Worm (Caenorhabditis elegans) whole organism, midembryonic: ENCODE results near the gene fbxa-127.

ENCODE experiments used
- T22C8.4 ChIP-seq: fragments of 200-800 bp; sonication (Bioruptor generic); IDR thresholded peaks from 2 replicates; pipeline ENCODE4 v1.3.6; 2022; ENCODE audit warnings: missing genetic modification characterization, missing compliant biosample characterization
- cog-1 ChIP-seq: sonication (generic microtip); optimal IDR thresholded peaks from 2 replicates; lab custom pipeline; 2016; ENCODE audit warnings: missing genetic modification characterization, missing compliant biosample characterization
- flt-1 ChIP-seq: fragments of 200-800 bp; sonication (Bioruptor generic); IDR thresholded peaks from 2 replicates; pipeline ENCODE4 v1.3.6; 2022; ENCODE audit warnings: missing genetic modification characterization, missing compliant biosample characterization
- klf-2 ChIP-seq: fragments of 200-800 bp; sonication (Bioruptor generic); conservative IDR thresholded peaks from 2 replicates; pipeline ENCODE4 v1.3.6; 2022; ENCODE audit warnings: missing genetic modification reagents, missing genetic modification characterization, missing compliant biosample characterization
- ref-1 ChIP-seq: fragments of 200-800 bp; sonication (Bioruptor generic); conservative IDR thresholded peaks from 2 replicates; pipeline ENCODE4 v1.3.6; 2022; ENCODE audit warnings: missing genetic modification reagents, missing genetic modification characterization, missing compliant biosample characterization
- tab-1 ChIP-seq: fragments of 200-800 bp; sonication (Bioruptor generic); IDR thresholded peaks from 2 replicates; pipeline ENCODE4 v1.3.6; 2022; ENCODE audit warnings: missing genetic modification characterization, missing compliant biosample characterization
- ztf-23 ChIP-seq: fragments of 200-800 bp; sonication (Bioruptor generic); IDR thresholded peaks from 2 replicates; pipeline ENCODE4 v1.3.6; 2022; ENCODE audit warnings: missing genetic modification reagents, missing genetic modification characterization, missing compliant biosample characterization
- ztf-29 ChIP-seq: fragments of 200-800 bp; sonication (Bioruptor generic); IDR thresholded peaks from 2 replicates; pipeline ENCODE4 v1.3.6; 2022; ENCODE audit warnings: missing genetic modification reagents, missing genetic modification characterization, missing compliant biosample characterization

- TF ChIP-seq klf-2 (GFP tag; lab: Robert Waterston, UW) (no peak), flt-1 (GFP tag; lab: Robert Waterston, UW) (no peak), T22C8.4 (GFP tag; lab: Robert Waterston, UW) (no peak), tab-1 (GFP tag; lab: Robert Waterston, UW) (no peak), ztf-23 (no peak), ref-1 (no peak), cog-1 (tag; lab: Kevin White, UChicago) (no peak), ztf-29 (GFP tag; lab: Robert Waterston, UW) (no peak)
Measured at ce11 chrV:16694538-16694937, 34.0 kb upstream of the fbxa-127 start, which contains the start of gene srz-101.
